Fruit fly (Drosophila melanogaster) whole organism, pupa: ENCODE results near the gene CG2200.
A peak's percentile ranks its signal among the peaks of the same experiment; 100 is the strongest.

Experiments used
- CG10348 ChIP-seq: fragments of 200-800 bp; sonication (Bioruptor generic); IDR thresholded peaks from 2 replicates; pipeline ENCODE4 v1.3.6; 2022; ENCODE audit warnings: missing biosample characterization, missing genetic modification characterization
- CG12605 ChIP-seq: fragments of 200-800 bp; sonication (Bioruptor generic); IDR thresholded peaks from 2 replicates; pipeline ENCODE4 v1.3.6; 2022; ENCODE audit warnings: missing biosample characterization, missing genetic modification characterization
- CG13204 ChIP-seq: fragments of 200-800 bp; sonication (Bioruptor generic); optimal IDR thresholded peaks from 2 replicates; lab custom pipeline; 2018; ENCODE audit warnings: missing biosample characterization, mild to moderate bottlenecking, missing genetic modification characterization, moderate library complexity
- CG14655 ChIP-seq: fragments of 200-800 bp; sonication (Bioruptor generic); optimal IDR thresholded peaks from 3 replicates; lab custom pipeline; 2017; ENCODE audit warnings: mild to moderate bottlenecking, missing biosample characterization, missing genetic modification reagents, missing genetic modification characterization
- CG15710 ChIP-seq: fragments of 200-800 bp; sonication (Bioruptor generic); optimal IDR thresholded peaks from 2 replicates; lab custom pipeline; 2018; ENCODE audit warnings: missing biosample characterization, mild to moderate bottlenecking, missing genetic modification characterization, moderate library complexity
- CG17806 ChIP-seq: fragments of 200-800 bp; sonication (Bioruptor generic); optimal IDR thresholded peaks from 2 replicates; lab custom pipeline; 2018; ENCODE audit warnings: missing biosample characterization, mild to moderate bottlenecking, missing genetic modification characterization, moderate library complexity
- CG32121 ChIP-seq: fragments of 200-800 bp; sonication (Bioruptor generic); IDR thresholded peaks from 2 replicates; pipeline ENCODE4 v1.3.6; 2022; ENCODE audit warnings: missing biosample characterization, missing genetic modification characterization
- CG34367 ChIP-seq: fragments of 200-800 bp; sonication (Bioruptor generic); optimal IDR thresholded peaks from 2 replicates; lab custom pipeline; 2018; ENCODE audit warnings: missing biosample characterization, mild to moderate bottlenecking, missing genetic modification characterization
- CG4496 ChIP-seq: fragments of 200-800 bp; sonication (Bioruptor generic); IDR thresholded peaks from 3 replicates; pipeline ENCODE4 v1.3.6; 2022; ENCODE audit warnings: missing biosample characterization, missing genetic modification characterization
- CG8159 ChIP-seq: fragments of 200-800 bp; sonication (Bioruptor generic); optimal IDR thresholded peaks from 3 replicates; lab custom pipeline; 2018; ENCODE audit warnings: missing biosample characterization, mild to moderate bottlenecking, missing genetic modification characterization, moderate library complexity
- CG8301 ChIP-seq: fragments of 200-800 bp; sonication (Bioruptor generic); optimal IDR thresholded peaks from 2 replicates; lab custom pipeline; 2018; ENCODE audit warnings: missing biosample characterization, mild to moderate bottlenecking, missing genetic modification characterization
- CG9948 ChIP-seq: fragments of 200-800 bp; sonication (Bioruptor generic); optimal IDR thresholded peaks from 2 replicates; lab custom pipeline; 2018; ENCODE audit warnings: missing biosample characterization, mild to moderate bottlenecking, missing genetic modification characterization, moderate library complexity
- D1 ChIP-seq: fragments of 200-800 bp; sonication (Bioruptor generic); optimal IDR thresholded peaks from 2 replicates; lab custom pipeline; 2018; ENCODE audit warnings: missing biosample characterization, mild to moderate bottlenecking, missing genetic modification characterization, moderate library complexity
- EcR ChIP-seq: fragments of 200-800 bp; sonication (Bioruptor generic); optimal IDR thresholded peaks from 3 replicates; lab custom pipeline; 2019; ENCODE audit warnings: missing biosample characterization, missing genetic modification characterization, mild to moderate bottlenecking, moderate library complexity, missing genetic modification reagents
- Ets98B ChIP-seq: fragments of 200-800 bp; sonication (Bioruptor generic); IDR thresholded peaks from 2 replicates; pipeline ENCODE4 v1.3.6; 2022; ENCODE audit warnings: missing biosample characterization, missing genetic modification characterization
- Pif1A ChIP-seq: fragments of 200-800 bp; sonication (Bioruptor generic); optimal IDR thresholded peaks from 3 replicates; lab custom pipeline; 2016; ENCODE audit warnings: missing biosample characterization, missing genetic modification characterization
- Pif1B ChIP-seq: fragments of 200-800 bp; sonication (Bioruptor generic); optimal IDR thresholded peaks from 3 replicates; lab custom pipeline; 2016; ENCODE audit warnings: missing biosample characterization, missing genetic modification characterization
- Snoo ChIP-seq: fragments of 200-800 bp; sonication (Bioruptor generic); optimal IDR thresholded peaks from 3 replicates; lab custom pipeline; 2017; ENCODE audit warnings: missing biosample characterization, mild to moderate bottlenecking, missing genetic modification characterization, inconsistent platforms
- fd96Ca ChIP-seq: fragments of 200-800 bp; sonication (Bioruptor generic); IDR thresholded peaks from 3 replicates; pipeline ENCODE4 v1.3.6; 2022; ENCODE audit warnings: missing biosample characterization, missing genetic modification characterization
- gl ChIP-seq: fragments of 200-800 bp; sonication (Bioruptor generic); optimal IDR thresholded peaks from 2 replicates; lab custom pipeline; 2018; ENCODE audit warnings: missing biosample characterization, mild to moderate bottlenecking, missing genetic modification characterization
- rn ChIP-seq: fragments of 200-800 bp; sonication (Bioruptor generic); IDR thresholded peaks from 2 replicates; pipeline ENCODE4 v1.3.6; 2022; ENCODE audit warnings: missing biosample characterization, missing genetic modification characterization

Gene CG2200

dm6 chrX:13113863-13114407, 19.8 kb downstream of the CG2200 start:
- TF ChIP-seq gl (tag; lab: Kevin White, UChicago) (no peak), CG14655 (GFP tag; lab: Kevin White, UChicago) (no peak), fd96Ca (GFP tag; lab: Robert Waterston, UW) (0 out of 3 replicates have a peak, but pooled peaks have one; percentile 26), CG4496 (peak; percentile 32; the same call in 1 of the 3 replicates), rn (no peak)

dm6 chrX:13114861-13115260, 20.8 kb downstream of the CG2200 start, which contains the start of gene CG42237:
Gene CG42237 (plus strand): TSS chrX:13115131.
- peak; percentile 56; the same call in 2 of the 3 replicates for TF ChIP-seq fd96Ca (GFP tag; lab: Robert Waterston, UW)
- TF ChIP-seq CG12605: peak; percentile 46; the same call in 1 of the 2 replicates
- no peak for TF ChIP-seq D1 (tag; lab: Kevin White, UChicago)
- no peak for TF ChIP-seq Pif1B (GFP tag; lab: Kevin White, UChicago)
- TF ChIP-seq Pif1A (GFP tag; lab: Kevin White, UChicago): peak; percentile 14
- TF ChIP-seq CG32121: 0 out of 2 replicates have a peak, but pooled peaks have one; percentile 17
- peak; percentile 60 for TF ChIP-seq CG13204
- TF ChIP-seq Ets98B (GFP tag; lab: Robert Waterston, UW): peak; percentile 49
- TF ChIP-seq CG34367 (tag; lab: Kevin White, UChicago): no peak
- no peak for TF ChIP-seq EcR
- peak; percentile 68 for TF ChIP-seq CG4496
- no peak for TF ChIP-seq Snoo
- TF ChIP-seq CG15710: peak; percentile 12
- TF ChIP-seq CG8159 (tag; lab: Kevin White, UChicago): no peak

DNA sequence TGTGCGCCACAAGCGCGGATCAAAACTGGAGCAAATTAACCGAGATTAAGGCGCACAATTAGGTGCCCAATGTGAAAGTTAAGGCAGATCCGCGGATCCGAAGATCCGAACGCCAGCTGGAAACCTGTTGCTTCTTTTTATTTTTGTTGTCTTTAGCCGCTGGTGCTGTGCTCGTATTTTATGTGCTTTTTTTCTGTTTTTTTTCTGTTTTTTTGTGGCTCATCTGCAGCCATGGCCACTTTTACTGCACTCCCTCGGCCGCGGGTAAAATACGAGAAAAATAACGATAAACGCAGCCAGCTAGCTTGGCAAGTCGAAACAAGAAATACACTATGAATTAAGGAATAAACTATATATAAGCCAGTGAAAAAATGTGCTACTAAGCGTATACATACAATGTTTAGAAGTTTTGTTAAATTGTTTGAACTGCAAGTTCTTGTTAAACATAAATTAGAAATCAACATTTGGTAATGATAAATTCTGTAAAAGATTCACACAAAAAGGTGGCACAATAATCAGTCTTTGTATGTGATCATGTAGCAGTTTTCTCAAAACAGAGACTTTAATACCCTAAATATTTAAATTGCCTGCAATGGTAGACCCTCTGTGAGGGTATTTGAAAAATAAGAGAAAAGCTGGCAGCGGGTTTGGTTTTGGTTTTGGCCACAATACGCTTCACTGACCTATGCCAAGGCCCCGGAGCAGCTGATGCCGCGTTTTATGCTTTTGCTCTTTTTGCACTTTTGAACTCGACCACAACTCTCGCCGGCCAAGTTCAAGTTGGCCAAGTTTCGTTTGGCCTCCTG, 22.5 kb downstream of the CG2200 start:
- no peak for TF ChIP-seq D1 (tag; lab: Kevin White, UChicago)
- TF ChIP-seq EcR: peak; percentile 19
- TF ChIP-seq CG4496: no peak
- peak; percentile 50 for TF ChIP-seq CG14655 (GFP tag; lab: Kevin White, UChicago)
- TF ChIP-seq CG15710: peak; percentile 32
- peak; percentile 32 for TF ChIP-seq CG8159 (tag; lab: Kevin White, UChicago)
- no peak for TF ChIP-seq Ets98B (GFP tag; lab: Robert Waterston, UW)
- TF ChIP-seq rn: no peak
- no peak for TF ChIP-seq CG9948 (tag; lab: Kevin White, UChicago)
- peak; percentile 46 for TF ChIP-seq Pif1A (GFP tag; lab: Kevin White, UChicago)
- TF ChIP-seq CG10348 (GFP tag; lab: Robert Waterston, UW): no peak
- TF ChIP-seq CG8301 (tag; lab: Kevin White, UChicago): peak; percentile 10
- peak; percentile 66 for TF ChIP-seq CG13204
- peak; percentile 51 for TF ChIP-seq CG34367 (tag; lab: Kevin White, UChicago)
- no peak for TF ChIP-seq CG32121
- TF ChIP-seq CG12605: peak; percentile 59; the same call in 1 of the 2 replicates
- no peak for TF ChIP-seq fd96Ca (GFP tag; lab: Robert Waterston, UW)
- peak; percentile 40 for TF ChIP-seq Snoo
- peak; percentile 11 for TF ChIP-seq CG17806 (tag; lab: Kevin White, UChicago)
- TF ChIP-seq gl (tag; lab: Kevin White, UChicago): peak; percentile 79
- TF ChIP-seq Pif1B (GFP tag; lab: Kevin White, UChicago): peak; percentile 45

DNA sequence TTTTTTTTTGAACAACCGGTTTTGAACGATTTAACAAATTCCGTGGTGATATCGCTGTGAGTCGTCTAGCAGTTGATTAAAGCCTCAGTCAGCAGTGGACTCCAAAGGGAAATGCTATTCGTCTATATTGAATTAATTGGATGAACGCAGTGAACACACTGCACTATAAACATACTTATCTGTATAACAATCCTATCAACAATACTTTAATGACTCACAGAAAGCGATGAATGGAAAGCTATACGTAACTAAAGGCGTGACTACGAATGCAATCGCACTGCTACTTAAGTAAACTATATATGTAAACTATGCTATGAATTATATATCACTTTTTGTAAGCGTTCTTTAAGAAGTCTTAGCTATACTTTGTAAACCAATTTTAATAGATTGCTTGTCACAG, 31.5 kb downstream of the CG2200 start:
- TF ChIP-seq rn (no peak), CG4496 (no peak), CG8301 (tag; lab: Kevin White, UChicago) (no peak), gl (tag; lab: Kevin White, UChicago) (no peak), CG15710 (no peak), fd96Ca (GFP tag; lab: Robert Waterston, UW) (no peak), EcR (no peak)

dm6 chrX:13127973-13128749, 34.1 kb downstream of the CG2200 start:
- TF ChIP-seq CG8301 (tag; lab: Kevin White, UChicago) (peak; percentile 46), CG8159 (tag; lab: Kevin White, UChicago) (peak; percentile 51), CG4496 (peak; percentile 86), D1 (tag; lab: Kevin White, UChicago) (peak; percentile 59), rn (no peak), CG34367 (tag; lab: Kevin White, UChicago) (peak; percentile 7), CG32121 (peak; percentile 68), CG10348 (GFP tag; lab: Robert Waterston, UW) (no peak), fd96Ca (GFP tag; lab: Robert Waterston, UW) (peak; percentile 36; the same call in 1 of the 3 replicates), CG17806 (tag; lab: Kevin White, UChicago) (peak; percentile 49), EcR (peak; percentile 45), gl (tag; lab: Kevin White, UChicago) (no peak), CG14655 (GFP tag; lab: Kevin White, UChicago) (peak; percentile 53), CG9948 (tag; lab: Kevin White, UChicago) (peak; percentile 42), Pif1B (GFP tag; lab: Kevin White, UChicago) (no peak), Pif1A (GFP tag; lab: Kevin White, UChicago) (peak; percentile 39), CG13204 (peak; percentile 71), CG15710 (peak; percentile 44), Snoo (no peak), Ets98B (GFP tag; lab: Robert Waterston, UW) (peak; percentile 75), CG12605 (peak; percentile 71)
